Worm (Caenorhabditis elegans) whole organism, L4 larva: Measurements from ENCODE around the gene ace-3.

Experiments used
- F49E8.2 ChIP-seq: sonication (generic microtip); optimal IDR thresholded peaks from 2 replicates; lab custom pipeline; 2016; ENCODE audit warnings: missing compliant biosample characterization, mild to moderate bottlenecking, missing genetic modification characterization, borderline replicate concordance
- R02D3.7 ChIP-seq: fragments of 150-350 bp; sonication (generic microtip); optimal IDR thresholded peaks from 3 replicates; lab custom pipeline; 2014; ENCODE audit warnings: missing biosample characterization, missing genetic modification characterization
- T20F7.1 ChIP-seq: fragments of 200-800 bp; sonication (Bioruptor generic); optimal IDR thresholded peaks from 2 replicates; lab custom pipeline; 2018; ENCODE audit warnings: mild to moderate bottlenecking, missing genetic modification characterization, missing compliant biosample characterization
- T26A8.4 ChIP-seq: fragments of 200-800 bp; sonication (Bioruptor generic); IDR thresholded peaks from 2 replicates; pipeline ENCODE4 v1.3.6; 2022; ENCODE audit warnings: missing genetic modification characterization, missing compliant biosample characterization
- Y75B8A.6 ChIP-seq: fragments of 200-800 bp; sonication (Bioruptor generic); IDR thresholded peaks from 2 replicates; pipeline ENCODE4 v1.3.6; 2022; ENCODE audit warnings: missing genetic modification reagents, missing genetic modification characterization, missing compliant biosample characterization
- ZK546.5 ChIP-seq, 2 experiments: sonication (generic microtip); optimal IDR thresholded peaks; 2 replicates each; lab custom pipeline; 2017; ENCODE audit warnings: missing biosample characterization in 2 of 2, missing genetic modification characterization in 2 of 2
- aha-1 ChIP-seq: fragments of 150-350 bp; peaks from one replicate; lab custom pipeline; 2014; ENCODE audit warnings: missing biosample characterization, missing genetic modification characterization
- attf-4 ChIP-seq: sonication (generic microtip); optimal IDR thresholded peaks from 3 replicates; lab custom pipeline; 2017; ENCODE audit warnings: missing biosample characterization, missing genetic modification characterization
- ceh-20 ChIP-seq: fragments of 200-800 bp; sonication (Bioruptor generic); IDR thresholded peaks from 2 replicates; pipeline ENCODE4 v1.3.6; 2022; ENCODE audit warnings: missing genetic modification reagents, missing genetic modification characterization, missing compliant biosample characterization
- ceh-44 ChIP-seq: fragments of 200-800 bp; sonication (Bioruptor generic); IDR thresholded peaks from 2 replicates; pipeline ENCODE4 v1.3.6; 2022; ENCODE audit warnings: missing genetic modification reagents, missing genetic modification characterization, missing compliant biosample characterization
- daf-16 ChIP-seq, 3 experiments: sonication (generic microtip); optimal IDR thresholded peaks; 2 replicates each; lab custom pipeline; 2016 to 2017; ENCODE audit warnings: missing genetic modification characterization in 3 of 3, missing genetic modification reagents in 3 of 3, mild to moderate bottlenecking in 2 of 3, missing compliant biosample characterization in 2 of 3, missing biosample characterization in 1 of 3, moderate library complexity in 1 of 3
- daf-8 ChIP-seq: fragments of 200-800 bp; sonication (Bioruptor generic); IDR thresholded peaks from 2 replicates; pipeline ENCODE4 v1.3.6; 2022; ENCODE audit warnings: missing genetic modification characterization, missing compliant biosample characterization
- dmd-8 ChIP-seq: fragments of 200-800 bp; sonication (Bioruptor generic); IDR thresholded peaks from 2 replicates; pipeline ENCODE4 v1.3.6; 2022; ENCODE audit warnings: missing genetic modification characterization, missing compliant biosample characterization
- dmd-9 ChIP-seq: fragments of 200-800 bp; sonication (Bioruptor generic); IDR thresholded peaks from 2 replicates; pipeline ENCODE4 v1.3.6; 2022; ENCODE audit warnings: missing genetic modification reagents, missing genetic modification characterization, missing compliant biosample characterization
- gei-8 ChIP-seq: fragments of 200-800 bp; sonication (Bioruptor generic); optimal IDR thresholded peaks from 2 replicates; lab custom pipeline; 2018; ENCODE audit warnings: mild to moderate bottlenecking, missing genetic modification characterization, missing compliant biosample characterization
- hlh-30 ChIP-seq: sonication (generic microtip); optimal IDR thresholded peaks from 2 replicates; lab custom pipeline; 2017; ENCODE audit warnings: antibody characterized with exemption, mild to moderate bottlenecking, missing genetic modification characterization, missing compliant biosample characterization; ENCODE audit not compliant: insufficient read depth
- lin-1 ChIP-seq: fragments of 200-800 bp; sonication (Bioruptor generic); IDR thresholded peaks from 2 replicates; pipeline ENCODE4 v1.3.6; 2022; ENCODE audit warnings: missing genetic modification reagents, missing genetic modification characterization, missing compliant biosample characterization
- lin-13 ChIP-seq: fragments of 150-350 bp; optimal IDR thresholded peaks from 2 replicates; lab custom pipeline; 2014; ENCODE audit warnings: missing biosample characterization, missing genetic modification reagents, missing genetic modification characterization
- lin-15B ChIP-seq: fragments of 150-350 bp; sonication (generic microtip); optimal IDR thresholded peaks from 3 replicates; lab custom pipeline; 2014; ENCODE audit warnings: missing biosample characterization, missing genetic modification characterization
- mep-1 ChIP-seq: fragments of 150-350 bp; sonication (generic microtip); optimal IDR thresholded peaks from 3 replicates; lab custom pipeline; 2014; ENCODE audit warnings: missing biosample characterization, missing genetic modification characterization
- mxl-2 ChIP-seq: fragments of 200-800 bp; sonication (Bioruptor generic); conservative IDR thresholded peaks from 2 replicates; pipeline ENCODE4 v1.3.6; 2022; ENCODE audit warnings: missing genetic modification reagents, missing genetic modification characterization, missing compliant biosample characterization
- nhr-6 ChIP-seq: fragments of 150-350 bp; optimal IDR thresholded peaks from 2 replicates; lab custom pipeline; 2014; ENCODE audit warnings: missing biosample characterization, missing genetic modification characterization
- php-3 ChIP-seq: fragments of 200-800 bp; sonication (Bioruptor generic); IDR thresholded peaks from 2 replicates; pipeline ENCODE4 v1.3.6; 2022; ENCODE audit warnings: missing genetic modification reagents, missing genetic modification characterization, missing compliant biosample characterization
- saeg-2 ChIP-seq: fragments of 200-800 bp; sonication (Bioruptor generic); IDR thresholded peaks from 2 replicates; pipeline ENCODE4 v1.3.6; 2022; ENCODE audit warnings: missing genetic modification reagents, missing genetic modification characterization, missing compliant biosample characterization
- set-16 ChIP-seq: fragments of 200-800 bp; sonication (Bioruptor generic); IDR thresholded peaks from 2 replicates; pipeline ENCODE4 v1.3.6; 2022; ENCODE audit warnings: missing genetic modification reagents, missing genetic modification characterization, missing compliant biosample characterization
- spr-1 ChIP-seq: sonication (generic microtip); optimal IDR thresholded peaks from 2 replicates; lab custom pipeline; 2016; ENCODE audit warnings: mild to moderate bottlenecking, missing genetic modification characterization, missing compliant biosample characterization
- spr-3 ChIP-seq: fragments of 200-800 bp; sonication (Bioruptor generic); optimal IDR thresholded peaks from 2 replicates; lab custom pipeline; 2018; ENCODE audit warnings: mild to moderate bottlenecking, missing genetic modification characterization, missing compliant biosample characterization
- unc-130 ChIP-seq: sonication (generic microtip); optimal IDR thresholded peaks from 2 replicates; lab custom pipeline; 2016; ENCODE audit warnings: missing genetic modification reagents, missing genetic modification characterization, missing compliant biosample characterization
- vab-7 ChIP-seq: fragments of 200-800 bp; sonication (Bioruptor generic); IDR thresholded peaks from 2 replicates; pipeline ENCODE4 v1.3.6; 2022; ENCODE audit warnings: missing genetic modification reagents, missing genetic modification characterization, missing compliant biosample characterization
- zip-2 ChIP-seq: fragments of 150-350 bp; optimal IDR thresholded peaks from 2 replicates; lab custom pipeline; 2014; ENCODE audit warnings: missing biosample characterization, missing genetic modification characterization
- ztf-7 ChIP-seq: fragments of 150-350 bp; optimal IDR thresholded peaks from 2 replicates; lab custom pipeline; 2014; ENCODE audit warnings: missing biosample characterization, missing genetic modification characterization

Gene ace-3

ce11 chrII:14218142-14218541 is 12.7 kb downstream of the ace-3 start:
- TF ChIP-seq attf-4 (tag; lab: Kevin White, UChicago) = no peak
- peak; percentile 77 for TF ChIP-seq F49E8.2
- peak; percentile 31 for TF ChIP-seq unc-130
- TF ChIP-seq ZK546.5 (tag; optimal IDR thresholded peaks at IDR 0.05; lab: Kevin White, UChicago) = no peak
- no peak for TF ChIP-seq gei-8 (GFP tag; lab: Kevin White, UChicago)
- no peak for TF ChIP-seq lin-15B (tag; lab: Kevin White, UChicago)
- no peak for TF ChIP-seq lin-13 (GFP tag; lab: Kevin White, UChicago)
- no peak for TF ChIP-seq dmd-8 (GFP tag; lab: Robert Waterston, UW)

ce11 chrII:14226175-14226574 is 20.7 kb downstream of the ace-3 start, which contains the start of gene Y48B6A.13:
TSS of gene Y48B6A.13 (minus strand) at chrII:14226275.
- no peak for TF ChIP-seq dmd-9
- TF ChIP-seq set-16 (GFP tag; lab: Robert Waterston, UW) = 0 out of 2 replicates have a peak, but pooled peaks have one; percentile 10
- no peak for TF ChIP-seq F49E8.2

ce11 chrII:14230075-14230474 is 24.6 kb downstream of the ace-3 start:
- no peak for TF ChIP-seq ztf-7 (tag; lab: Kevin White, UChicago)
- TF ChIP-seq set-16 (GFP tag; lab: Robert Waterston, UW) = peak; percentile 80
- TF ChIP-seq zip-2 (tag; lab: Kevin White, UChicago) = no peak

ce11 chrII:14230938-14231337 is 25.5 kb downstream of the ace-3 start:
- TF ChIP-seq aha-1 = peak; percentile 92
- no peak for TF ChIP-seq set-16 (GFP tag; lab: Robert Waterston, UW)
- TF ChIP-seq vab-7 (GFP tag; lab: Robert Waterston, UW) = no peak
- no peak for TF ChIP-seq Y75B8A.6 (GFP tag; lab: Robert Waterston, UW)
- no peak for TF ChIP-seq ceh-44 (GFP tag; lab: Robert Waterston, UW)

ce11 chrII:14233879-14234278 is 28.4 kb downstream of the ace-3 start, which contains the start of gene men-1:
TSS of gene men-1 (minus strand) at chrII:14234120.
- TF ChIP-seq saeg-2 (GFP tag; lab: Robert Waterston, UW) = no peak
- no peak for TF ChIP-seq spr-3
- TF ChIP-seq ceh-20 (GFP tag; lab: Robert Waterston, UW) = no peak
- no peak for TF ChIP-seq T20F7.1 (GFP tag; lab: Kevin White, UChicago)
- TF ChIP-seq daf-16 (GFP tag; optimal IDR thresholded peaks at IDR 0.05; lab: Kevin White, UChicago) = no peak
- TF ChIP-seq daf-16 (tag; optimal IDR thresholded peaks at IDR 0.05; lab: Kevin White, UChicago) = peak; percentile 20
- no peak for TF ChIP-seq spr-1 (tag; lab: Kevin White, UChicago)
- peak; percentile 86 for TF ChIP-seq aha-1
- TF ChIP-seq php-3 = no peak
- TF ChIP-seq hlh-30 (tag; lab: Kevin White, UChicago) = peak; percentile 22
- TF ChIP-seq F49E8.2 = no peak
- no peak for TF ChIP-seq daf-8
- no peak for TF ChIP-seq lin-1 (GFP tag; lab: Robert Waterston, UW)
- TF ChIP-seq mep-1 (tag; lab: Kevin White, UChicago) = no peak
- TF ChIP-seq mxl-2 (GFP tag; lab: Robert Waterston, UW) = no peak
- no peak for TF ChIP-seq ZK546.5 (tag; optimal IDR thresholded peaks at IDR 0.05; lab: Kevin White, UChicago)
- no peak for TF ChIP-seq ztf-7 (tag; lab: Kevin White, UChicago)
- no peak for TF ChIP-seq T26A8.4
- TF ChIP-seq R02D3.7 (tag; lab: Kevin White, UChicago) = no peak
- TF ChIP-seq nhr-6 (tag; lab: Kevin White, UChicago) = no peak
